Worm (Caenorhabditis elegans): ENCODE measurements around the gene C32D5.4.
A peak's percentile ranks its signal among the peaks of the same experiment; 100 is the strongest.

C32D5.4 gene

ce11 chrII:6366696-6367095, 43.8 kb upstream of the C32D5.4 start, which contains the start of gene ctsa-4.1:
Gene ctsa-4.1 (plus strand): TSS chrII:6366996.
- no peak for TF ChIP-seq sma-9 (GFP tag; optimal IDR thresholded peaks at IDR 0.05)
- no peak for TF ChIP-seq sma-9 (tag; optimal IDR thresholded peaks at IDR 0.05)
- no peak for TF ChIP-seq elt-1 (tag; optimal IDR thresholded peaks at IDR 0.05)
- no peak for TF ChIP-seq nhr-237 (tag; optimal IDR thresholded peaks at IDR 0.05)
- no peak for TF ChIP-seq mab-5 (tag; optimal IDR thresholded peaks at IDR 0.05)
- no peak for TF ChIP-seq sma-3 (GFP tag; optimal IDR thresholded peaks at IDR 0.05)
- TF ChIP-seq elt-3 (tag; optimal IDR thresholded peaks at IDR 0.05) = no peak
- TF ChIP-seq lin-11 (tag; optimal IDR thresholded peaks at IDR 0.05) = no peak
- no peak for TF ChIP-seq Y55F3AM.14 (GFP tag; optimal IDR thresholded peaks at IDR 0.05)

- no peak for TF ChIP-seq ceh-16 (tag; optimal IDR thresholded peaks at IDR 0.05)
- TF ChIP-seq lsy-2 (tag; optimal IDR thresholded peaks at IDR 0.05) = no peak
- no peak for TF ChIP-seq unc-39 (tag; optimal IDR thresholded peaks at IDR 0.05)
- TF ChIP-seq R02D3.7 (tag; optimal IDR thresholded peaks at IDR 0.05) = no peak
These were observed 42.4 kb upstream of the C32D5.4 start, which contains the start of the genes ani-2 and clec-88 for ce11 chrII:6365237-6365815. Gene ani-2 (minus strand): TSS chrII:6365367. Gene clec-88 (plus strand): TSS chrII:6365722.

ce11 chrII:6360822-6361221, 37.9 kb upstream of the C32D5.4 start, which contains the start of gene K10B2.4:
Gene K10B2.4 (minus strand): TSS chrII:6360959.
- TF ChIP-seq skn-1 (tag; optimal IDR thresholded peaks at IDR 0.05) (no peak), lin-13 (GFP tag; optimal IDR thresholded peaks at IDR 0.05) (peak; percentile 65), elt-1 (tag; optimal IDR thresholded peaks at IDR 0.05) (no peak), crh-2 (tag; optimal IDR thresholded peaks at IDR 0.05) (peak; percentile 75), C34F6.9 (tag; optimal IDR thresholded peaks at IDR 0.05) (peak; percentile 79), Y55F3AM.14 (GFP tag; optimal IDR thresholded peaks at IDR 0.05) (no peak), lsy-2 (tag; optimal IDR thresholded peaks at IDR 0.05) (peak; percentile 23 to 87), alr-1 (tag; optimal IDR thresholded peaks at IDR 0.05) (no peak), nhr-6 (tag; optimal IDR thresholded peaks at IDR 0.05) (peak; percentile 68), nhr-129 (tag; optimal IDR thresholded peaks at IDR 0.05) (peak; percentile 86), sma-9 (GFP tag; optimal IDR thresholded peaks at IDR 0.05) (peak; percentile 73), sma-9 (tag; optimal IDR thresholded peaks at IDR 0.05) (no peak), elt-3 (tag; optimal IDR thresholded peaks at IDR 0.05) (no peak), sem-4 (tag; optimal IDR thresholded peaks at IDR 0.05) (peak; percentile 33), zag-1 (tag; optimal IDR thresholded peaks at IDR 0.05) (no peak), gmeb-1 (tag; optimal IDR thresholded peaks at IDR 0.05) (peak; percentile 76), nhr-237 (tag; optimal IDR thresholded peaks at IDR 0.05) (no peak), mab-5 (tag; optimal IDR thresholded peaks at IDR 0.05) (peak; percentile 40), sma-3 (GFP tag; optimal IDR thresholded peaks at IDR 0.05) (peak; percentile 70), snpc-4 (tag; optimal IDR thresholded peaks at IDR 0.05) (peak; percentile 46), ceh-16 (tag; optimal IDR thresholded peaks at IDR 0.05) (peak; percentile 21), F13H6.1 (tag; optimal IDR thresholded peaks at IDR 0.05) (peak; percentile 37), nhr-25 (tag; optimal IDR thresholded peaks at IDR 0.05) (peak; percentile 78), lin-11 (tag; optimal IDR thresholded peaks at IDR 0.05) (no peak), nhr-21 (tag; optimal IDR thresholded peaks at IDR 0.05) (peak; percentile 40), unc-55 (GFP tag; optimal IDR thresholded peaks at IDR 0.05) (peak; percentile 81), fos-1 (tag; optimal IDR thresholded peaks at IDR 0.05) (peak; percentile 44), nhr-77 (tag; optimal IDR thresholded peaks at IDR 0.05) (no peak), dmd-4 (tag; optimal IDR thresholded peaks at IDR 0.05) (no peak), egl-27 (tag; optimal IDR thresholded peaks at IDR 0.05) (no peak), unc-62 (GFP tag; optimal IDR thresholded peaks at IDR 0.05) (no peak)

ce11 chrII:6358905-6359304, 36.0 kb upstream of the C32D5.4 start, which contains the start of gene C32D5.12:
Gene C32D5.12 (minus strand): TSS chrII:6359005.
- TF ChIP-seq unc-62 (GFP tag; optimal IDR thresholded peaks at IDR 0.05) (no peak), mab-5 (tag; optimal IDR thresholded peaks at IDR 0.05) (no peak), aly-2 (tag; optimal IDR thresholded peaks at IDR 0.05) (no peak), sma-9 (GFP tag; optimal IDR thresholded peaks at IDR 0.05) (no peak), sma-9 (tag; optimal IDR thresholded peaks at IDR 0.05) (no peak), ceh-16 (tag; optimal IDR thresholded peaks at IDR 0.05) (no peak), ZK546.5 (tag; optimal IDR thresholded peaks at IDR 0.05) (no peak), unc-55 (GFP tag; optimal IDR thresholded peaks at IDR 0.05) (no peak), unc-39 (tag; optimal IDR thresholded peaks at IDR 0.05) (no peak), C34F6.9 (tag; optimal IDR thresholded peaks at IDR 0.05) (no peak), elt-1 (tag; optimal IDR thresholded peaks at IDR 0.05) (no peak), egl-27 (tag; optimal IDR thresholded peaks at IDR 0.05) (no peak), lin-39 (tag; optimal IDR thresholded peaks at IDR 0.05) (no peak), nhr-6 (tag; optimal IDR thresholded peaks at IDR 0.05) (no peak), blmp-1 (tag; optimal IDR thresholded peaks at IDR 0.05; ENCODE audit: insufficient read depth) (no peak), nhr-129 (tag; optimal IDR thresholded peaks at IDR 0.05) (no peak), Y55F3AM.14 (GFP tag; optimal IDR thresholded peaks at IDR 0.05) (no peak), ama-1 (optimal IDR thresholded peaks at IDR 0.05) (no peak)

Measured in whole organism, L2 larva.